Fruit fly (Drosophila melanogaster) whole organism, embryonic: ENCODE data around the gene CG31224.

Experiments
- ATbp ChIP-seq: fragments of 200-800 bp; sonication (Bioruptor generic); optimal IDR thresholded peaks from 2 replicates; lab custom pipeline; 2017; ENCODE audit warnings: missing biosample characterization, mild to moderate bottlenecking, missing genetic modification characterization, missing genetic modification reagents
- Ada2b ChIP-seq: fragments of 200-800 bp; sonication (Bioruptor generic); IDR thresholded peaks from 2 replicates; pipeline ENCODE4 v1.3.6; 2022; ENCODE audit warnings: missing biosample characterization, missing genetic modification characterization
- Aef1 ChIP-seq: fragments of 200-800 bp; sonication (Bioruptor generic); IDR thresholded peaks from 3 replicates; pipeline ENCODE4 v1.3.6; 2022; ENCODE audit warnings: missing biosample characterization, missing genetic modification characterization
- CG10274 ChIP-seq: fragments of 200-800 bp; sonication (Bioruptor generic); optimal IDR thresholded peaks from 3 replicates; lab custom pipeline; 2017; ENCODE audit warnings: missing biosample characterization, mild to moderate bottlenecking, missing genetic modification characterization
- CG10543 ChIP-seq: fragments of 200-800 bp; sonication (Bioruptor generic); optimal IDR thresholded peaks from 3 replicates; lab custom pipeline; 2017; ENCODE audit warnings: missing biosample characterization, mild to moderate bottlenecking, missing genetic modification characterization, moderate library complexity
- CG11093 ChIP-seq: fragments of 200-800 bp; sonication (Bioruptor generic); IDR thresholded peaks from 3 replicates; pipeline ENCODE4 v1.3.6; 2022; ENCODE audit warnings: missing biosample characterization, missing genetic modification characterization
- CG12219 ChIP-seq: fragments of 200-800 bp; sonication (Bioruptor generic); optimal IDR thresholded peaks from 3 replicates; lab custom pipeline; 2018; ENCODE audit warnings: missing biosample characterization, mild to moderate bottlenecking, missing genetic modification characterization
- CG12769 ChIP-seq: fragments of 200-800 bp; sonication (Bioruptor generic); optimal IDR thresholded peaks from 2 replicates; lab custom pipeline; 2019; ENCODE audit warnings: missing biosample characterization, mild to moderate bottlenecking, missing genetic modification characterization, moderate library complexity
- CG14014 ChIP-seq: fragments of 200-800 bp; sonication (Bioruptor generic); IDR thresholded peaks from 2 replicates; pipeline ENCODE4 v1.3.6; 2022; ENCODE audit warnings: missing biosample characterization, missing genetic modification characterization
- CG14441 ChIP-seq: fragments of 200-800 bp; sonication (Bioruptor generic); IDR thresholded peaks from 2 replicates; pipeline ENCODE4 v1.3.6; 2022; ENCODE audit warnings: missing biosample characterization, missing genetic modification characterization
- CG14710 ChIP-seq: fragments of 200-800 bp; sonication (Bioruptor generic); optimal IDR thresholded peaks from 3 replicates; lab custom pipeline; 2019; ENCODE audit warnings: missing biosample characterization, mild to moderate bottlenecking, missing genetic modification characterization, moderate library complexity
- CG16779 ChIP-seq: fragments of 200-800 bp; sonication (Bioruptor generic); IDR thresholded peaks from 2 replicates; pipeline ENCODE4 v1.3.6; 2022; ENCODE audit warnings: missing biosample characterization, missing genetic modification characterization
- CG16863 ChIP-seq: fragments of 200-800 bp; sonication (Bioruptor generic); optimal IDR thresholded peaks from 3 replicates; lab custom pipeline; 2016; ENCODE audit warnings: missing biosample characterization, missing genetic modification characterization
- CG17912 ChIP-seq: fragments of 200-800 bp; sonication (Bioruptor generic); optimal IDR thresholded peaks from 2 replicates; lab custom pipeline; 2018; ENCODE audit warnings: missing biosample characterization, mild to moderate bottlenecking, missing genetic modification characterization
- CG30020 ChIP-seq: fragments of 200-800 bp; optimal IDR thresholded peaks from 2 replicates; lab custom pipeline; 2019; ENCODE audit warnings: missing biosample characterization, mild to moderate bottlenecking, missing genetic modification characterization, moderate library complexity
- CG30403 ChIP-seq: fragments of 200-800 bp; sonication (Bioruptor generic); optimal IDR thresholded peaks from 3 replicates; lab custom pipeline; 2016; ENCODE audit warnings: missing biosample characterization, missing genetic modification characterization
- CG31365 ChIP-seq: fragments of 200-800 bp; sonication (Bioruptor generic); optimal IDR thresholded peaks from 2 replicates; lab custom pipeline; 2018; ENCODE audit warnings: missing biosample characterization, mild to moderate bottlenecking, missing genetic modification characterization
- CG3281 ChIP-seq: fragments of 200-800 bp; sonication (Bioruptor generic); optimal IDR thresholded peaks from 3 replicates; lab custom pipeline; 2017; ENCODE audit warnings: missing biosample characterization, mild to moderate bottlenecking, missing genetic modification characterization
- CG33213 ChIP-seq: fragments of 200-800 bp; sonication (Bioruptor generic); optimal IDR thresholded peaks from 3 replicates; lab custom pipeline; 2016; ENCODE audit warnings: missing biosample characterization, missing genetic modification characterization
- CG4404 ChIP-seq: fragments of 200-800 bp; sonication (Bioruptor generic); IDR thresholded peaks from 2 replicates; pipeline ENCODE4 v1.3.6; 2022; ENCODE audit warnings: missing biosample characterization, missing genetic modification characterization
- CG6254 ChIP-seq: fragments of 200-800 bp; sonication (Bioruptor generic); optimal IDR thresholded peaks from 3 replicates; lab custom pipeline; 2017; ENCODE audit warnings: mild to moderate bottlenecking, missing biosample characterization, missing genetic modification reagents, missing genetic modification characterization
- CG6654 ChIP-seq: fragments of 200-800 bp; sonication (Bioruptor generic); optimal IDR thresholded peaks from 2 replicates; lab custom pipeline; 2017; ENCODE audit warnings: missing biosample characterization, mild to moderate bottlenecking, missing genetic modification characterization
- CG8290 ChIP-seq, 3 experiments: fragments of 200-800 bp; sonication (Bioruptor generic); optimal IDR thresholded peaks; 2 replicates each; lab custom pipeline; 2016 to 2019; ENCODE audit warnings: missing biosample characterization in 3 of 3, missing genetic modification characterization in 3 of 3, mild to moderate bottlenecking in 2 of 3, moderate library complexity in 1 of 3
- D19B ChIP-seq: fragments of 200-800 bp; sonication (Bioruptor generic); optimal IDR thresholded peaks from 2 replicates; lab custom pipeline; 2017; ENCODE audit warnings: missing biosample characterization, mild to moderate bottlenecking, missing genetic modification characterization
- Deaf1 ChIP-seq: fragments of 200-800 bp; optimal IDR thresholded peaks from 3 replicates; lab custom pipeline; 2019; ENCODE audit warnings: missing biosample characterization, mild to moderate bottlenecking, missing genetic modification characterization, moderate library complexity
- Fer1 ChIP-seq: fragments of 200-800 bp; sonication (Bioruptor generic); optimal IDR thresholded peaks from 2 replicates; lab custom pipeline; 2017; ENCODE audit warnings: missing biosample characterization, mild to moderate bottlenecking, missing genetic modification characterization
- H2.0 ChIP-seq: fragments of 200-800 bp; sonication (Bioruptor generic); IDR thresholded peaks from 2 replicates; pipeline ENCODE4 v1.3.6; 2022; ENCODE audit warnings: missing biosample characterization, missing genetic modification characterization
- Hey ChIP-seq: fragments of 200-800 bp; sonication (Bioruptor generic); optimal IDR thresholded peaks from 3 replicates; lab custom pipeline; 2018; ENCODE audit warnings: missing biosample characterization, mild to moderate bottlenecking, missing genetic modification characterization
- Kr ChIP-seq: fragments of 200-800 bp; sonication (Bioruptor generic); optimal IDR thresholded peaks from 2 replicates; lab custom pipeline; 2017; ENCODE audit warnings: missing biosample characterization, mild to moderate bottlenecking, missing genetic modification characterization
- NFAT ChIP-seq: fragments of 200-800 bp; sonication (Bioruptor generic); IDR thresholded peaks from 2 replicates; pipeline ENCODE4 v1.3.6; 2022; ENCODE audit warnings: missing biosample characterization, missing genetic modification characterization
- Pdp1 ChIP-seq, 2 experiments: fragments of 200-800 bp; sonication (Bioruptor generic); optimal IDR thresholded peaks; 3 replicates each; lab custom pipeline; 2016; ENCODE audit warnings: missing biosample characterization in 2 of 2, missing genetic modification characterization in 2 of 2, mild to moderate bottlenecking in 1 of 2, moderate library complexity in 1 of 2
- Sox100B ChIP-seq: fragments of 200-800 bp; sonication (Bioruptor generic); optimal IDR thresholded peaks from 3 replicates; lab custom pipeline; 2018; ENCODE audit warnings: missing biosample characterization, mild to moderate bottlenecking, missing genetic modification characterization
- Vsx1 ChIP-seq: fragments of 200-800 bp; sonication (Bioruptor generic); optimal IDR thresholded peaks from 2 replicates; lab custom pipeline; 2017; ENCODE audit warnings: missing biosample characterization, mild to moderate bottlenecking, missing genetic modification characterization, missing genetic modification reagents
- abd-A ChIP-seq: fragments of 200-800 bp; sonication (Bioruptor generic); optimal IDR thresholded peaks from 3 replicates; lab custom pipeline; 2019; ENCODE audit warnings: missing biosample characterization, mild to moderate bottlenecking, missing genetic modification characterization, moderate library complexity
- ap ChIP-seq: fragments of 200-800 bp; sonication (Bioruptor generic); IDR thresholded peaks from 2 replicates; pipeline ENCODE4 v1.3.6; 2022; ENCODE audit warnings: missing biosample characterization, missing genetic modification characterization
- br ChIP-seq: fragments of >200 bp; optimal IDR thresholded peaks from 2 replicates; lab custom pipeline; 2017
- btn ChIP-seq: fragments of 200-800 bp; sonication (Bioruptor generic); optimal IDR thresholded peaks from 2 replicates; lab custom pipeline; 2016; ENCODE audit warnings: missing biosample characterization, missing genetic modification characterization
- dimm ChIP-seq: fragments of 200-800 bp; sonication (Bioruptor generic); IDR thresholded peaks from 2 replicates; pipeline ENCODE4 v1.3.6; 2022; ENCODE audit warnings: missing biosample characterization, missing genetic modification characterization
- exex ChIP-seq: fragments of 200-800 bp; sonication (Bioruptor generic); optimal IDR thresholded peaks from 4 replicates; lab custom pipeline; 2018; ENCODE audit warnings: missing biosample characterization, mild to moderate bottlenecking, missing genetic modification characterization, moderate library complexity
- gce ChIP-seq: fragments of 200-800 bp; sonication (Bioruptor generic); IDR thresholded peaks from 3 replicates; pipeline ENCODE4 v1.3.6; 2022; ENCODE audit warnings: missing biosample characterization, missing genetic modification characterization
- grn ChIP-seq: fragments of 200-800 bp; sonication (Bioruptor generic); optimal IDR thresholded peaks from 3 replicates; lab custom pipeline; 2017; ENCODE audit warnings: missing biosample characterization, missing genetic modification characterization
- kni ChIP-seq: fragments of 200-800 bp; sonication (Bioruptor generic); optimal IDR thresholded peaks from 3 replicates; lab custom pipeline; 2017; ENCODE audit warnings: mild to moderate bottlenecking, missing biosample characterization, missing genetic modification reagents, missing genetic modification characterization
- knrl ChIP-seq: fragments of 200-800 bp; sonication (Bioruptor generic); IDR thresholded peaks from 3 replicates; pipeline ENCODE4 v1.3.6; 2022; ENCODE audit warnings: missing biosample characterization, missing genetic modification characterization; ENCODE audit not compliant: partially characterized antibody
- luna ChIP-seq: fragments of 200-800 bp; sonication (Bioruptor generic); optimal IDR thresholded peaks from 2 replicates; lab custom pipeline; 2016; ENCODE audit warnings: missing biosample characterization, missing genetic modification characterization
- phol ChIP-seq: fragments of 200-800 bp; sonication (Bioruptor generic); optimal IDR thresholded peaks from 3 replicates; lab custom pipeline; 2018; ENCODE audit warnings: missing biosample characterization, mild to moderate bottlenecking, missing genetic modification characterization, moderate library complexity
- pros ChIP-seq: fragments of 200-800 bp; sonication (Bioruptor generic); optimal IDR thresholded peaks from 3 replicates; lab custom pipeline; 2019; ENCODE audit warnings: missing biosample characterization, mild to moderate bottlenecking, missing genetic modification characterization, moderate library complexity
- run ChIP-seq: fragments of 200-800 bp; sonication (Bioruptor generic); optimal IDR thresholded peaks from 3 replicates; lab custom pipeline; 2018; ENCODE audit warnings: missing biosample characterization, mild to moderate bottlenecking, missing genetic modification characterization
- tio ChIP-seq: fragments of 200-800 bp; sonication (Bioruptor generic); optimal IDR thresholded peaks from 2 replicates; lab custom pipeline; 2017; ENCODE audit warnings: missing biosample characterization, missing genetic modification characterization, inconsistent platforms
- tll ChIP-seq, 2 experiments: fragments of 200-800 bp in 1 of 2; fragments of >200 bp in 1 of 2; sonication (Bioruptor generic) in 1 of 2; optimal IDR thresholded peaks; 2 replicates each; lab custom pipeline; 2017 to 2019; ENCODE audit warnings: missing biosample characterization in 2 of 2, missing genetic modification characterization in 2 of 2, mild to moderate bottlenecking in 1 of 2, moderate library complexity in 1 of 2
- ttk ChIP-seq: fragments of 200-800 bp; sonication (Bioruptor generic); IDR thresholded peaks from 2 replicates; pipeline ENCODE4 v2.1.2; 2022; ENCODE audit warnings: missing biosample characterization, missing genetic modification characterization
- tx ChIP-seq: fragments of 200-800 bp; sonication (Bioruptor generic); optimal IDR thresholded peaks from 2 replicates; lab custom pipeline; 2016; ENCODE audit warnings: missing biosample characterization, missing genetic modification characterization
- wor ChIP-seq: fragments of 200-800 bp; sonication (Bioruptor generic); IDR thresholded peaks from 2 replicates; pipeline ENCODE4 v1.3.6; 2022; ENCODE audit warnings: missing biosample characterization, missing genetic modification characterization

Gene CG31224

dm6 chr3R:18707492-18707891, 48.4 kb upstream of the CG31224 start:
- TF ChIP-seq CG12769 (tag; lab: Kevin White, UChicago), result no peak
- no peak for TF ChIP-seq btn (GFP tag; lab: Kevin White, UChicago)
- TF ChIP-seq abd-A (tag; lab: Kevin White, UChicago), result peak; percentile 79
- no peak for TF ChIP-seq wor (GFP tag; lab: Robert Waterston, UW)
- no peak for TF ChIP-seq CG8290 (GFP tag; optimal IDR thresholded peaks at IDR 0.05; lab: Kevin White, UChicago)
- no peak for TF ChIP-seq CG8290 (tag; optimal IDR thresholded peaks at IDR 0.05; lab: Kevin White, UChicago)
- TF ChIP-seq Ada2b (GFP tag; lab: Robert Waterston, UW), result no peak
- peak; percentile 11 for TF ChIP-seq run (tag; lab: Kevin White, UChicago)
- no peak for TF ChIP-seq CG6654 (GFP tag; lab: Kevin White, UChicago)
- TF ChIP-seq br (lab: Kevin White, UChicago), result no peak
- TF ChIP-seq CG12219, result no peak
- TF ChIP-seq CG16863, result no peak
- no peak for TF ChIP-seq CG3281 (GFP tag; lab: Kevin White, UChicago)
- TF ChIP-seq CG30020 (tag; lab: Kevin White, UChicago), result no peak
- no peak for TF ChIP-seq CG31365 (tag; lab: Kevin White, UChicago)
- TF ChIP-seq ATbp, result no peak
- no peak for TF ChIP-seq tll (GFP tag; optimal IDR thresholded peaks at IDR 0.05; lab: Kevin White, UChicago)
- no peak for TF ChIP-seq grn (GFP tag; lab: Kevin White, UChicago)
- no peak for TF ChIP-seq tio (GFP tag; lab: Kevin White, UChicago)
- no peak for TF ChIP-seq ap
- no peak for TF ChIP-seq Kr
- TF ChIP-seq phol, result no peak
- TF ChIP-seq pros, result peak; percentile 75
- no peak for TF ChIP-seq kni (GFP tag; lab: Kevin White, UChicago)
- TF ChIP-seq CG6254 (GFP tag; lab: Kevin White, UChicago), result no peak
- TF ChIP-seq H2.0 (GFP tag; lab: Robert Waterston, UW), result no peak
- TF ChIP-seq dimm, result no peak
- TF ChIP-seq Hey (tag; lab: Kevin White, UChicago), result peak; percentile 58
- TF ChIP-seq tx (GFP tag; lab: Kevin White, UChicago), result no peak
- no peak for TF ChIP-seq Vsx1

- no peak for TF ChIP-seq CG10274 (GFP tag; lab: Kevin White, UChicago)
- no peak for TF ChIP-seq CG31365 (tag; lab: Kevin White, UChicago)
- TF ChIP-seq D19B (GFP tag; lab: Kevin White, UChicago), result no peak
- no peak for TF ChIP-seq CG11093 (GFP tag; lab: Robert Waterston, UW)
- TF ChIP-seq CG4404 (GFP tag; lab: Robert Waterston, UW), result no peak
- TF ChIP-seq CG10543 (GFP tag; lab: Kevin White, UChicago), result no peak
- TF ChIP-seq Pdp1 (GFP tag; optimal IDR thresholded peaks at IDR 0.05; lab: Kevin White, UChicago), result peak in 1 of 2 experiments; percentile 7
- no peak for TF ChIP-seq CG16779
- no peak for TF ChIP-seq gce (GFP tag; lab: Robert Waterston, UW)
- no peak for TF ChIP-seq exex (tag; lab: Kevin White, UChicago)
- no peak for TF ChIP-seq luna (GFP tag; lab: Kevin White, UChicago)
- TF ChIP-seq CG33213 (GFP tag; lab: Kevin White, UChicago), result no peak
- TF ChIP-seq CG14441 (GFP tag; lab: Robert Waterston, UW), result no peak
- no peak for TF ChIP-seq NFAT
- peak; percentile 22 for TF ChIP-seq Deaf1
- TF ChIP-seq abd-A (tag; lab: Kevin White, UChicago), result peak; percentile 15
- TF ChIP-seq knrl, result no peak
- TF ChIP-seq Sox100B (GFP tag; lab: Kevin White, UChicago), result no peak
- TF ChIP-seq ttk (GFP tag; lab: Robert Waterston, UW), result no peak
- no peak for TF ChIP-seq Fer1 (GFP tag; lab: Kevin White, UChicago)
- TF ChIP-seq CG30403 (GFP tag; lab: Kevin White, UChicago), result no peak
- no peak for TF ChIP-seq CG14014 (GFP tag; lab: Robert Waterston, UW)
- no peak for TF ChIP-seq CG14710 (tag; lab: Kevin White, UChicago)
- TF ChIP-seq CG17912 (GFP tag; lab: Kevin White, UChicago), result no peak
- no peak for TF ChIP-seq Aef1
These were observed 47.2 kb upstream of the CG31224 start for dm6 chr3R:18706289-18706688.
